Worm (Caenorhabditis elegans) whole organism, late embryonic: ENCODE data around the gene ghi-1.

Experiments
- F13H6.1 ChIP-seq: sonication (generic microtip); optimal IDR thresholded peaks from 2 replicates; lab custom pipeline; 2016; ENCODE audit warnings: missing genetic modification characterization, missing compliant biosample characterization
- che-1 ChIP-seq: sonication (generic microtip); optimal IDR thresholded peaks from 2 replicates; lab custom pipeline; 2016; ENCODE audit warnings: mild to moderate bottlenecking, missing genetic modification characterization, missing compliant biosample characterization
- elt-2 ChIP-seq: sonication (generic microtip); optimal IDR thresholded peaks from 2 replicates; lab custom pipeline; 2016; ENCODE audit warnings: missing genetic modification reagents, missing genetic modification characterization, missing compliant biosample characterization
- eyg-1 ChIP-seq: sonication (generic microtip); optimal IDR thresholded peaks from 2 replicates; lab custom pipeline; 2016; ENCODE audit warnings: missing genotype, missing genetic modification characterization, missing compliant biosample characterization
- pha-4 ChIP-seq: fragments of 150-350 bp; optimal IDR thresholded peaks from 2 replicates; lab custom pipeline; 2018; ENCODE audit warnings: missing biosample characterization, missing genetic modification reagents, missing genetic modification characterization
- pqm-1 ChIP-seq: sonication (generic microtip); optimal IDR thresholded peaks from 2 replicates; lab custom pipeline; 2016; ENCODE audit warnings: missing genetic modification characterization, missing compliant biosample characterization
- ttx-3 ChIP-seq: sonication (generic microtip); optimal IDR thresholded peaks from 2 replicates; lab custom pipeline; 2016; ENCODE audit warnings: missing genetic modification reagents, missing genetic modification characterization, missing compliant biosample characterization
- unc-3 ChIP-seq, 2 experiments: fragments of 200-800 bp in 1 of 2; sonication (Bioruptor generic) in 1 of 2; sonication (generic microtip) in 1 of 2; conservative IDR thresholded peaks in 1 of 2; optimal IDR thresholded peaks in 1 of 2; 2 replicates each; pipeline versions ENCODE4 v1.3.6 to Lab custom; 2016 to 2022; ENCODE audit warnings: missing compliant biosample characterization in 2 of 2, missing genetic modification characterization in 2 of 2, missing genetic modification reagents in 1 of 2
- unc-55 ChIP-seq: sonication (generic microtip); optimal IDR thresholded peaks from 2 replicates; lab custom pipeline; 2017; ENCODE audit warnings: missing biosample characterization, missing genetic modification reagents, missing genetic modification characterization

- TF ChIP-seq che-1 (no peak), unc-55 (GFP tag; lab: Kevin White, UChicago) (no peak), pha-4 (tag; lab: Kevin White, UChicago) (no peak), ttx-3 (no peak), pqm-1 (tag; lab: Kevin White, UChicago) (no peak), eyg-1 (no peak), unc-3 (GFP tag; conservative IDR thresholded peaks at IDR 0.05; lab: Robert Waterston, UW) (no peak), unc-3 (tag; optimal IDR thresholded peaks at IDR 0.05; lab: Kevin White, UChicago) (no peak), F13H6.1 (tag; lab: Kevin White, UChicago) (no peak), elt-2 (tag; lab: Kevin White, UChicago) (no peak)
These were observed 34.7 kb downstream of the ghi-1 start, which contains the start of the genes sfxn-1.4 and C47D12.4 for ce11 chrII:11681136-11681824.
